Worm (Caenorhabditis elegans) whole organism, L4 larva: ENCODE measurements around the gene egl-1.

Experiments used
- T20F7.1 ChIP-seq: fragments of 200-800 bp; sonication (Bioruptor generic); optimal IDR thresholded peaks from 2 replicates; lab custom pipeline; 2018; ENCODE audit warnings: mild to moderate bottlenecking, missing genetic modification characterization, missing compliant biosample characterization
- Y48G9A.11 ChIP-seq: fragments of 200-800 bp; sonication (Bioruptor generic); IDR thresholded peaks from 2 replicates; pipeline ENCODE4 v1.3.6; 2022; ENCODE audit warnings: missing genetic modification reagents, missing genetic modification characterization, missing compliant biosample characterization
- Y5F2A.4 ChIP-seq: fragments of 200-800 bp; sonication (Bioruptor generic); optimal IDR thresholded peaks from 2 replicates; lab custom pipeline; 2018; ENCODE audit warnings: mild to moderate bottlenecking, missing genetic modification characterization, missing compliant biosample characterization
- aha-1 ChIP-seq: fragments of 150-350 bp; peaks from one replicate; lab custom pipeline; 2014; ENCODE audit warnings: missing biosample characterization, missing genetic modification characterization
- ama-1 ChIP-seq: fragments of 150-350 bp; optimal IDR thresholded peaks from 2 replicates; lab custom pipeline; 2014; ENCODE audit warnings: inconsistent platforms, mixed read lengths
- arid-1 ChIP-seq: fragments of 200-800 bp; sonication (Bioruptor generic); conservative IDR thresholded peaks from 2 replicates; pipeline ENCODE4 v1.3.6; 2022; ENCODE audit warnings: missing genetic modification reagents, missing genetic modification characterization, missing compliant biosample characterization
- ceh-32 ChIP-seq: sonication (generic microtip); optimal IDR thresholded peaks from 2 replicates; lab custom pipeline; 2016; ENCODE audit warnings: mild to moderate bottlenecking, missing genetic modification characterization, missing compliant biosample characterization; ENCODE audit not compliant: poor library complexity
- ceh-82 ChIP-seq: sonication (generic microtip); optimal IDR thresholded peaks from 2 replicates; lab custom pipeline; 2017; ENCODE audit warnings: missing biosample characterization, missing genetic modification characterization
- dpl-1 ChIP-seq: fragments of 150-350 bp; optimal IDR thresholded peaks from 2 replicates; lab custom pipeline; 2014; ENCODE audit warnings: missing biosample characterization, missing genetic modification reagents, missing genetic modification characterization
- duxl-1 ChIP-seq: sonication (generic microtip); optimal IDR thresholded peaks from 2 replicates; lab custom pipeline; 2016; ENCODE audit warnings: mild to moderate bottlenecking, missing genetic modification characterization, moderate library complexity, missing compliant biosample characterization; ENCODE audit not compliant: poor library complexity
- egl-27 ChIP-seq: sonication (generic microtip); optimal IDR thresholded peaks from 3 replicates; lab custom pipeline; 2017; ENCODE audit warnings: missing biosample characterization, missing genetic modification reagents, missing genetic modification characterization
- egl-43 ChIP-seq: fragments of 200-800 bp; sonication (Bioruptor generic); IDR thresholded peaks from 2 replicates; pipeline ENCODE4 v1.3.6; 2022; ENCODE audit warnings: missing genetic modification reagents, missing genetic modification characterization, missing compliant biosample characterization
- fos-1 ChIP-seq: fragments of 150-350 bp; optimal IDR thresholded peaks from 2 replicates; lab custom pipeline; 2014; ENCODE audit warnings: missing biosample characterization, missing genetic modification characterization
- lin-38 ChIP-seq: fragments of 200-800 bp; sonication (Bioruptor generic); IDR thresholded peaks from 2 replicates; pipeline ENCODE4 v1.3.6; 2022; ENCODE audit warnings: missing genetic modification reagents, missing genetic modification characterization, missing compliant biosample characterization
- lin-39 ChIP-seq: fragments of 150-350 bp; optimal IDR thresholded peaks from 2 replicates; lab custom pipeline; 2014; ENCODE audit warnings: missing biosample characterization, missing genetic modification reagents, missing genetic modification characterization
- lsy-2 ChIP-seq, 2 experiments: fragments of 150-350 bp in 1 of 2; sonication (generic microtip) in 1 of 2; optimal IDR thresholded peaks; 2 replicates each; lab custom pipeline; 2014 to 2017; ENCODE audit warnings: missing biosample characterization in 2 of 2, missing genetic modification characterization in 2 of 2
- mdl-1 ChIP-seq, 2 experiments: fragments of 150-350 bp in 1 of 2; sonication (generic microtip) in 1 of 2; optimal IDR thresholded peaks; 2 replicates each; lab custom pipeline; 2014 to 2017; ENCODE audit warnings: missing biosample characterization in 2 of 2, missing genetic modification characterization in 2 of 2
- nhr-111 ChIP-seq: fragments of 200-800 bp; sonication (Bioruptor generic); optimal IDR thresholded peaks from 2 replicates; lab custom pipeline; 2018; ENCODE audit warnings: mild to moderate bottlenecking, missing genetic modification characterization, missing compliant biosample characterization
- nhr-237 ChIP-seq: sonication (generic microtip); optimal IDR thresholded peaks from 2 replicates; lab custom pipeline; 2017; ENCODE audit warnings: missing biosample characterization, missing genetic modification characterization
- nhr-28 ChIP-seq: fragments of 150-350 bp; optimal IDR thresholded peaks from 2 replicates; lab custom pipeline; 2014; ENCODE audit warnings: missing biosample characterization, missing genetic modification characterization
- nhr-48 ChIP-seq: sonication (generic microtip); optimal IDR thresholded peaks from 2 replicates; lab custom pipeline; 2016; ENCODE audit warnings: mild to moderate bottlenecking, missing genetic modification characterization, missing compliant biosample characterization
- rbr-2 ChIP-seq: sonication (generic microtip); optimal IDR thresholded peaks from 2 replicates; lab custom pipeline; 2016; ENCODE audit warnings: missing genotype, missing genetic modification characterization, missing compliant biosample characterization
- spr-3 ChIP-seq: fragments of 200-800 bp; sonication (Bioruptor generic); optimal IDR thresholded peaks from 2 replicates; lab custom pipeline; 2018; ENCODE audit warnings: mild to moderate bottlenecking, missing genetic modification characterization, missing compliant biosample characterization
- tra-1 ChIP-seq: fragments of 200-800 bp; sonication (Bioruptor generic); IDR thresholded peaks from 2 replicates; pipeline ENCODE4 v1.3.6; 2022; ENCODE audit warnings: missing genetic modification reagents, missing genetic modification characterization, missing compliant biosample characterization
- unc-62 ChIP-seq, 3 experiments: fragments of 150-350 bp in 1 of 3; sonication (generic microtip); optimal IDR thresholded peaks in 2 of 3; peaks in 1 of 3; 1 replicate in 1 of 3; 2 replicates in 2 of 3; lab custom pipeline; 2014 to 2017; ENCODE audit warnings: missing biosample characterization in 3 of 3, missing genetic modification characterization in 3 of 3, missing genetic modification reagents in 3 of 3, missing genotype in 1 of 3
- vab-7 ChIP-seq: fragments of 200-800 bp; sonication (Bioruptor generic); IDR thresholded peaks from 2 replicates; pipeline ENCODE4 v1.3.6; 2022; ENCODE audit warnings: missing genetic modification reagents, missing genetic modification characterization, missing compliant biosample characterization
- zfp-2 ChIP-seq: sonication (generic microtip); optimal IDR thresholded peaks from 2 replicates; lab custom pipeline; 2016; ENCODE audit warnings: mild to moderate bottlenecking, missing genetic modification characterization, missing compliant biosample characterization

Gene egl-1

ce11 chrV:14396123-14396669 lies 36.0 kb downstream of the egl-1 start (continued):
- TF ChIP-seq Y48G9A.11 (GFP tag; lab: Robert Waterston, UW): no peak
- no peak for TF ChIP-seq lsy-2 (tag; optimal IDR thresholded peaks at IDR 0.05; lab: Kevin White, UChicago)

DNA sequence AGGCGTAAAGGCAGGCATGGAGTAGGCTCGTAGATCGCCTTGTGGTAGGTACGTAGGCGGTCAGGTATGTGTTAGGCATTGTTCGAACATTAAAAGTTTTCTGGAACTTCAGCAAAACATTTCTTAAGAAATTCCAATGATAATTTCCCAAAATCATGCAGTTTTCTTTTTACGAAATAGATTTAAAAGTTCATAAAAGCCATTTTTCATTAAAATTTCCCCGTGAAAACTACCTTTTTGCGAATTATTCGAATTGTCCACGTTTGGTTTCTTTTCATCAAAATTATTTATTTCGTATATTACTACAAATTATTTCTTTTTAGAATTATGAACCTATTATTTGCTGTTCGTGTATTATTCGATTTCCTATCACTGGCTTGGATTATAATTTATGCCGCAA lies 37.4 kb downstream of the egl-1 start, which contains the start of gene C15H11.13:
Gene C15H11.13 (plus strand): TSS at position 301 of the 400 bp plus-strand sequence.
- TF ChIP-seq egl-43 (GFP tag; lab: Robert Waterston, UW) (no peak), vab-7 (GFP tag; lab: Robert Waterston, UW) (no peak), rbr-2 (no peak), lin-39 (tag; lab: Kevin White, UChicago) (no peak)

ce11 chrV:14393504-14393903 lies 38.7 kb downstream of the egl-1 start, which contains the start of gene C15H11.1:
Gene C15H11.1 (plus strand): TSS chrV:14393804.
- TF ChIP-seq ceh-32 (tag; lab: Kevin White, UChicago) (no peak), spr-3 (GFP tag; lab: Kevin White, UChicago) (no peak), egl-27 (tag; lab: Kevin White, UChicago) (no peak), zfp-2 (no peak), duxl-1 (tag; lab: Kevin White, UChicago) (no peak), tra-1 (no peak), ceh-82 (no peak), nhr-28 (tag; lab: Kevin White, UChicago) (no peak), T20F7.1 (no peak), Y5F2A.4 (no peak), lin-38 (GFP tag; lab: Robert Waterston, UW) (no peak), aha-1 (no peak), arid-1 (GFP tag; lab: Robert Waterston, UW) (no peak)
- TF ChIP-seq, all 104 proteins: peak for 0

DNA sequence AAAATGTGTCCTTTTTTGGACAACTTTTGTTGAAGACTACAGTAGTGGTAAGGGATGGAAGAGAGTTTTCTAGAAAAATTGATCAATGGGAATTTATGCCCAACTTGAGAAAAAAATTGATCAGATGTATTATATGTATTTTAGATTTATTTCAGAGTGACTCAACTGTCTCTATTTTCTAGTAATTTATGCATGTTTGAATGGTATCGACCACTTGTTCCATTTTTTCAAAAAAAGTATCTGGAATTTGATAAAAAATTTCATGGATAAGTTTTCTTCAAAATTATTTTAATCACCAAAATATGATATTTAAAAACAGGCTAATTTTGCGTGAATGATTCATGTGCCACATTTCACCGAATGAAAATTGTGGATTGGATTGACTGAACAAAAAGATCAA lies 40.3 kb downstream of the egl-1 start, which contains the start of gene C15H11.10:
Gene C15H11.10 (plus strand): TSS at position 301 of the 400 bp plus-strand sequence.
- no peak for TF ChIP-seq ama-1 (lab: Kevin White, UChicago)
- no peak for TF ChIP-seq Y5F2A.4
- no peak for TF ChIP-seq nhr-237
- TF ChIP-seq fos-1 (tag; lab: Kevin White, UChicago): no peak
- no peak for TF ChIP-seq mdl-1 (tag; optimal IDR thresholded peaks at IDR 0.05; lab: Kevin White, UChicago)
- no peak for TF ChIP-seq nhr-48 (tag; lab: Kevin White, UChicago)
- no peak for TF ChIP-seq nhr-111 (GFP tag; lab: Kevin White, UChicago)
- TF ChIP-seq unc-62 (GFP tag; optimal IDR thresholded peaks at IDR 0.05 in 1 of 2; lab: Kevin White, UChicago): no peak
- TF ChIP-seq unc-62 (tag; optimal IDR thresholded peaks at IDR 0.05; lab: Kevin White, UChicago): no peak
- no peak for TF ChIP-seq dpl-1 (GFP tag; lab: Kevin White, UChicago)
